Worm (Caenorhabditis elegans): ENCODE measurements around the gene C08F8.2.

C08F8.2 gene

ce11 chrIV:11179123-11179740 is 28.4 kb downstream of the C08F8.2 start, which contains the start of gene cpt-2 (continued):
- peak; percentile 90 to 93 for TF ChIP-seq lsy-2 (tag; optimal IDR thresholded peaks at IDR 0.05)
- peak; percentile 88 for TF ChIP-seq elt-2 (tag; optimal IDR thresholded peaks at IDR 0.05)
- TF ChIP-seq snpc-4 (tag; optimal IDR thresholded peaks at IDR 0.05), result peak; percentile 79
- peak; percentile 56 for TF ChIP-seq blmp-1 (tag; optimal IDR thresholded peaks at IDR 0.05)
- peak; percentile 83 to 90 for TF ChIP-seq lin-35 (GFP tag; optimal IDR thresholded peaks at IDR 0.05)
- peak; percentile 81 for TF ChIP-seq lin-15B (tag; optimal IDR thresholded peaks at IDR 0.05)
- peak; percentile 83 for TF ChIP-seq nhr-11 (tag; optimal IDR thresholded peaks at IDR 0.05)
- TF ChIP-seq irx-1 (tag; optimal IDR thresholded peaks at IDR 0.05), result peak; percentile 87
- TF ChIP-seq sox-4 (tag; optimal IDR thresholded peaks at IDR 0.05), result peak; percentile 75
- TF ChIP-seq snu-23 (GFP tag; optimal IDR thresholded peaks at IDR 0.05), result peak; percentile 93
- TF ChIP-seq nhr-85 (tag), result peak; percentile 88
- peak; percentile 80 for TF ChIP-seq zag-1 (tag; optimal IDR thresholded peaks at IDR 0.05)
- TF ChIP-seq swsn-7 (tag; optimal IDR thresholded peaks at IDR 0.05), result peak; percentile 91
- peak; percentile 53 for TF ChIP-seq F16B12.6 (tag; optimal IDR thresholded peaks at IDR 0.05)
- peak; percentile 49 for TF ChIP-seq zip-4 (GFP tag; optimal IDR thresholded peaks at IDR 0.05)
- peak; percentile 91 for TF ChIP-seq xbp-1 (tag; optimal IDR thresholded peaks at IDR 0.05)
- peak; percentile 94 for TF ChIP-seq nhr-71 (tag; optimal IDR thresholded peaks at IDR 0.05)
- TF ChIP-seq ztf-11 (tag; optimal IDR thresholded peaks at IDR 0.05), result peak in 1 of 2 experiments; percentile 69
- peak; percentile 89 for TF ChIP-seq mab-9 (GFP tag; IDR thresholded peaks at IDR 0.05)
- peak; percentile 89 for TF ChIP-seq grh-1 (GFP tag; IDR thresholded peaks at IDR 0.05)
- TF ChIP-seq pax-3 (tag; optimal IDR thresholded peaks at IDR 0.05), result peak; percentile 72
- TF ChIP-seq lin-39 (tag; optimal IDR thresholded peaks at IDR 0.05), result peak; percentile 86
- TF ChIP-seq sup-37 (GFP tag; optimal IDR thresholded peaks at IDR 0.05), result peak; percentile 46
- TF ChIP-seq lin-13 (GFP tag; optimal IDR thresholded peaks at IDR 0.05), result peak; percentile 84
- TF ChIP-seq ama-1 (optimal IDR thresholded peaks at IDR 0.05), result peak; percentile 37
- peak; percentile 67 to 82 (median 81) for TF ChIP-seq dpl-1 (GFP tag; optimal IDR thresholded peaks at IDR 0.05)
- peak; percentile 76 for TF ChIP-seq unc-98 (GFP tag; IDR thresholded peaks at IDR 0.05)
- TF ChIP-seq isw-1 (GFP tag; IDR thresholded peaks at IDR 0.05), result peak; percentile 92
- TF ChIP-seq mef-2 (tag; optimal IDR thresholded peaks at IDR 0.05), result peak; percentile 20
- peak; percentile 85 for TF ChIP-seq unc-86 (tag; optimal IDR thresholded peaks at IDR 0.05)
- TF ChIP-seq C04F5.9 (tag; optimal IDR thresholded peaks at IDR 0.05), result peak; percentile 58
- peak; percentile 64 for TF ChIP-seq ztf-4 (tag; optimal IDR thresholded peaks at IDR 0.05)
- peak; percentile 75 for TF ChIP-seq fkh-10 (GFP tag; optimal IDR thresholded peaks at IDR 0.05)
- peak in 3 of 6 experiments; percentile 7 to 82 (median 79) for TF ChIP-seq elt-3 (tag; optimal IDR thresholded peaks at IDR 0.05)
- TF ChIP-seq tbx-2 (tag; optimal IDR thresholded peaks at IDR 0.05), result peak; percentile 91

DNA sequence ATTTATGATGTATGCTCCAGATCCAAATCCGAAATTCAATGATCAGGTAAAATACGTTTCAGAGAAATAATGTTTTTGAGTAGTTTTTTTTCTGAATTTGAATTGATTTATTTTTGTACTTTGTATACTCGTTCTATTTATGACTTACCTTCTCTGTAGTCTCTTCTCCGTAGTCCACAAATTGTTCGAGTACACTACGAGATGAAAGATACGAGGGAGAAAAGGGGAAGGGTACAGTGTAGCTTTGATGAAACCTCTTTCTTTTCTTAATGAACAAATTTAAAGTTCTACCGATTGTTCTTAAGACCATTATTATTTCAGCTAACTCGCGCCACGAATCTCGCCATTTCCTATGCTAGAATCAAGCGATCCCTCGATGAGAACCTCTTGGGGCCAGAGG is 29.3 kb downstream of the C08F8.2 start:
- TF ChIP-seq dsc-1 (tag; optimal IDR thresholded peaks at IDR 0.05) (no peak), nhr-28 (tag; optimal IDR thresholded peaks at IDR 0.05) (no peak), rnt-1 (tag; optimal IDR thresholded peaks at IDR 0.05) (no peak), mep-1 (tag; optimal IDR thresholded peaks at IDR 0.05) (peak; percentile 4)

DNA sequence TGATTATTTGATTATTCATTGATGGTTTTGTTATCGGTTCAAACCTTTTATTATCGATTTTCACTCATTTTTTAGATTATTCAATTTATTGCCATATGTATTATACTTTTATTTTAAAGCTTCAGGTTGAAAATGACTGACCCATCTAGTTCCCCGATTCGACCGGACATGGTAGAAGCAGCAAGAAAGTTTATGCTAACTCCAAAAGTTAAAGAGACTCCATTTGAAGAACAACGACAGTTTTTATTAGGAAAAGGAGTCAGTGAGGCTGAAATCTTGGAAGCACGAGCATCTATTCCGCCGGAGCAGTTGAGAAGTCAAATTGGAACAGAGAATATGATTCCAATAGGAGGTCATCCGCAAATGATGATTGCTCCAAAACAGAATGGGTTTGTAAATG is 32.2 kb downstream of the C08F8.2 start, which contains the start of gene prx-14:
Gene prx-14, plus strand, starts transcription at position 120 of the 400 bp plus-strand sequence.
- TF ChIP-seq pqm-1 (tag; optimal IDR thresholded peaks at IDR 0.05), result no peak
- TF ChIP-seq elt-2 (tag; optimal IDR thresholded peaks at IDR 0.05), result peak; percentile 49
- TF ChIP-seq nhr-84 (tag; optimal IDR thresholded peaks at IDR 0.05), result no peak
- no peak for TF ChIP-seq efl-1 (optimal IDR thresholded peaks at IDR 0.05)
- peak in 1 of 2 experiments; percentile 14 for TF ChIP-seq efl-1 (GFP tag; optimal IDR thresholded peaks at IDR 0.05 in 1 of 2)
